Fruit fly (Drosophila melanogaster): ENCODE results near the gene KP78b.
A peak's percentile ranks its signal among the peaks of the same experiment; 100 is the strongest.

The KP78b gene

DNA sequence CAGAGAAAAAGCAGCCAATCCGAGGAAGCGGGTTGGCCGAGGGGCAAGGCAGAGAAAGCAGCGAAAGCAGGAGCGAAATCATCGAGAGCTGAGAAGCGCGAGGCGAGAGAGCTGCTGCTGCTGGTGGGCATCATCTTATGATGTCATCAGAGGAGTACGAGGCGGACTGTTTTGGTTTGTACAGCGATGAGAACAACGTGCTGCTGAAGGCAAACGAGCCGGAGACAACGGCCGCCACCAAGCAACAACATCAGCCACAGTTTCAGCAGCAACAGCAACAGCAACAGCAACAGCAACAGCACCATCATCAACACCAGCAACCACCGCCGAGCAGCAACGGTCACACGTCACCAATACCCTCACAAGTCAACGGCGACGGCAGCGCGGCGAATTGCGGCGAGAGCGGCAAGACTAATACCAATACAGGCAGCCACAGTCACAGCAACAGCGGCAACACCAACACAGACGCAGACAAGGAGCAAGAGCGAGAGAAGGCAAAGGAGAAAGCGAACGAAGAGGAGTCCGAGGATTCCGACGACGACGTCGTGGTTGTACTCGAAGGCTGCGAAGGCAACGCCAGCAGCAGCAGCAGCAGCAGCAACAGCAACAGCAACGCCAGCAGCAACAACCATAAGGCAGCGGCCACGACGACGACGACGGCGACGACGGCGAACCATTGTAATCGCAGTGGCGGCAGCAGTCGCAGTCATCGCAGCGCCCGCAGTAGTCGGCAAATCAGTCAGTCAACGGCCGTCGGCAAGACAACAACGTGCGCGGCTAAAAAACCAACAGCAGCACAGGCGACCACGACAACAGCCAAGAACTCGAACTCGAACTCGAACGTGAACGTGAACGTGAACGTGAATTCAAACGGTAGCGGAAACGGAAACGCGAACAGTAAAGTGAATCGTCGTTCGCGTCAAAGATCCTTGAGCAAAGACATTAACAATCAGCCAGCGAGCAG, 19.4 kb upstream of the KP78b start (continued):
- TF ChIP-seq Met (GFP tag; optimal IDR thresholded peaks at IDR 0.05) (no peak), CG3032 (tag; optimal IDR thresholded peaks at IDR 0.05) (no peak), CG15336 (GFP tag; IDR thresholded peaks at IDR 0.05) (no peak), CG1621 (tag; optimal IDR thresholded peaks at IDR 0.05) (no peak), CG6276 (GFP tag; optimal IDR thresholded peaks at IDR 0.05) (no peak), CG8119 (GFP tag; IDR thresholded peaks at IDR 0.05) (no peak), CG31627 (GFP tag; optimal IDR thresholded peaks at IDR 0.05) (no peak), Eip78C (GFP tag) (peak; percentile 35), dac (GFP tag; optimal IDR thresholded peaks at IDR 0.05) (no peak), svp (GFP tag) (peak; percentile 60), Eip75B (GFP tag; optimal IDR thresholded peaks at IDR 0.05) (no peak), dsx (GFP tag; optimal IDR thresholded peaks at IDR 0.05; ENCODE audit: poor library complexity, severe bottlenecking) (no peak), Hr39 (GFP tag; optimal IDR thresholded peaks at IDR 0.05) (no peak), Gug (GFP tag; IDR thresholded peaks at IDR 0.05) (no peak), ss (GFP tag; optimal IDR thresholded peaks at IDR 0.05) (no peak)

DNA sequence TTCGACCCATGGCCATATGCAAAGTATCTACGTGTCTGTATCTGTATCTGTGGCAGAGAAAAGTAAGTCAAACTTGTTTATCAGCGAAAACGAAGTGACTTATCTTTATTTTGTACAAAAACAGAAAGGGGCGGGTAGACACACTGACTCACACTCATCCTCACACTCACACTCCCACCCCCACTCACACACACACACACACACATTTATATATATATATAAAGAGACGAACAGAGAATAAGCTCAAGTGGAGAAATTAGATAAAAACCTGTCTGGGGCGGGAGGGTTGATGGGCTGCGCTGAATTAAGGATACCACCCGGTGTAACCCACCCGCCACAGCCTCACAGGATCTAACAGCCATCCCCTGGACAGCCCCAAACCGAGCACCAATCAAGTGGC, 17.9 kb upstream of the KP78b start:
- TF ChIP-seq CG4318 (GFP tag; optimal IDR thresholded peaks at IDR 0.05): no peak
- no peak for TF ChIP-seq CG9139 (GFP tag; optimal IDR thresholded peaks at IDR 0.05)
- TF ChIP-seq dac (GFP tag; optimal IDR thresholded peaks at IDR 0.05): no peak
- TF ChIP-seq Gug (GFP tag; IDR thresholded peaks at IDR 0.05): no peak
- no peak for TF ChIP-seq fkh (GFP tag; optimal IDR thresholded peaks at IDR 0.05)
- no peak for TF ChIP-seq CG11902 (GFP tag; optimal IDR thresholded peaks at IDR 0.05)
- no peak for TF ChIP-seq CG6808 (GFP tag; optimal IDR thresholded peaks at IDR 0.05)
- no peak for TF ChIP-seq Met (GFP tag; optimal IDR thresholded peaks at IDR 0.05)
- TF ChIP-seq esn (GFP tag; optimal IDR thresholded peaks at IDR 0.05): no peak
- TF ChIP-seq acj6 (GFP tag; optimal IDR thresholded peaks at IDR 0.05): no peak
- TF ChIP-seq net (GFP tag; optimal IDR thresholded peaks at IDR 0.05): no peak
- TF ChIP-seq Smox (GFP tag; optimal IDR thresholded peaks at IDR 0.05): no peak
- TF ChIP-seq Sox15 (GFP tag; optimal IDR thresholded peaks at IDR 0.05): no peak
- TF ChIP-seq eg (GFP tag; IDR thresholded peaks at IDR 0.05): no peak
- TF ChIP-seq spab (GFP tag; optimal IDR thresholded peaks at IDR 0.05): no peak
- no peak for TF ChIP-seq fd85E (GFP tag; optimal IDR thresholded peaks at IDR 0.05)
- TF ChIP-seq CG11762 (GFP tag; optimal IDR thresholded peaks at IDR 0.05; ENCODE audit: insufficient read depth): no peak
- no peak for TF ChIP-seq Eip75B (GFP tag; optimal IDR thresholded peaks at IDR 0.05)
- no peak for TF ChIP-seq Hr38 (GFP tag; optimal IDR thresholded peaks at IDR 0.05)
- TF ChIP-seq CG32006 (GFP tag; optimal IDR thresholded peaks at IDR 0.05): no peak

DNA sequence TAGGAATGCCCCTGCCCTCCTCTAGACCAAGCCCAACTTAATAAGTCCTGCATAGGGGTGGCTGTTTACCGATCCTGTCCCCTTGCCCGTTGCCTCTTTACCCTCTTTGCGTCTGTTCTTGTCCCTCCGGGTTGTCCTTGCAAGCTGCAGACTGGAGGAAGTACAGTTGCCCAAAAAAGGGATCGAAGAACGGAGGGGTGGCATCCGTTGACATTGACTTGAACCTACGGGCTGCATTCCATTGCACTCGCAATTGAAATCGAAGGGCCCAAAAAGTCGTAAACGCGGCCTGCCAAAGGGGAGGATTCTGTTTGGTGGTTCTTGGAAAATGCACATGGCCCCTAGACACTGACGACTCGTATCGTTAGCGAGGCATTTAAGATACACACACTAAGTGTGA, 17.4 kb upstream of the KP78b start:
- TF ChIP-seq CG31627 (GFP tag; optimal IDR thresholded peaks at IDR 0.05) (no peak), CG11902 (GFP tag; optimal IDR thresholded peaks at IDR 0.05) (no peak), OdsH (GFP tag; optimal IDR thresholded peaks at IDR 0.05) (no peak), Eip78C (GFP tag) (no peak), CG16779 (tag; optimal IDR thresholded peaks at IDR 0.05) (no peak), Ets21C (GFP tag; optimal IDR thresholded peaks at IDR 0.05) (no peak)

DNA sequence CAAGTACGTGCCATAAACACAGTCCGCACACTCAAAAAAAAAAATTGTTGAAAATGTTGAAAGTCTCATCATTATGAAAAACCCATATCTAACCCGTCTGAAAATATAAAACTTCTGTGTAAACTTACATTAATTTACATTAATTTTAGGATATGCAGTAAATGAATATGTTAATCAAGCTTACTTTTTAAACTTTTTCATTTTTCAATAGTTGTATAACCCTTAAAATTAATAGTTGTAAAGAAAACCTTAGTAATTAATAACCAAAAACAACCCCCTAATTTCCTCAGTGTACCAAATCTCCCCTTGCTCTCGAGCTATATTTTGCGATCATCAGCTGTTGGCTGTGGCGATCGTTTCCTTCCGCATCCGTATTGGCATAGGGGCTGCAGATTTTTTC, 15.8 kb upstream of the KP78b start:
- TF ChIP-seq CG8119 (GFP tag; IDR thresholded peaks at IDR 0.05) (no peak), CG11294 (GFP tag; IDR thresholded peaks at IDR 0.05) (no peak), OdsH (GFP tag; optimal IDR thresholded peaks at IDR 0.05) (no peak), achi (GFP tag; optimal IDR thresholded peaks at IDR 0.05) (peak; percentile 10), Smox (GFP tag; optimal IDR thresholded peaks at IDR 0.05) (no peak), Ets21C (GFP tag; optimal IDR thresholded peaks at IDR 0.05) (no peak), CG32006 (GFP tag; optimal IDR thresholded peaks at IDR 0.05) (no peak), CG3032 (tag; optimal IDR thresholded peaks at IDR 0.05) (no peak), eg (GFP tag; IDR thresholded peaks at IDR 0.05) (no peak), Blimp-1 (GFP tag; optimal IDR thresholded peaks at IDR 0.05) (no peak), CG6792 (GFP tag; optimal IDR thresholded peaks at IDR 0.05) (no peak), spab (GFP tag; optimal IDR thresholded peaks at IDR 0.05) (no peak), net (GFP tag; optimal IDR thresholded peaks at IDR 0.05) (no peak), CG31627 (GFP tag; optimal IDR thresholded peaks at IDR 0.05) (no peak), fd85E (GFP tag; optimal IDR thresholded peaks at IDR 0.05) (no peak), vri (GFP tag; optimal IDR thresholded peaks at IDR 0.05) (no peak), Lpt (GFP tag; optimal IDR thresholded peaks at IDR 0.05) (no peak), CG8632 (GFP tag; optimal IDR thresholded peaks at IDR 0.05) (no peak), CG34406 (GFP tag; optimal IDR thresholded peaks at IDR 0.05) (no peak), CG10669 (GFP tag; optimal IDR thresholded peaks at IDR 0.05) (no peak), CG10631 (GFP tag; optimal IDR thresholded peaks at IDR 0.05) (no peak)

Data from whole organism, prepupa.